Worm (Caenorhabditis elegans) whole organism, L4 larva: ENCODE results near the gene mltn-11.

ENCODE experiments used
- F26F4.8 ChIP-seq: fragments of 200-800 bp; sonication (Bioruptor generic); conservative IDR thresholded peaks from 2 replicates; pipeline ENCODE4 v1.3.6; 2022; ENCODE audit warnings: missing genetic modification characterization, missing compliant biosample characterization
- F49E8.2 ChIP-seq: sonication (generic microtip); optimal IDR thresholded peaks from 2 replicates; lab custom pipeline; 2016; ENCODE audit warnings: missing compliant biosample characterization, mild to moderate bottlenecking, missing genetic modification characterization, borderline replicate concordance
- R02D3.7 ChIP-seq: fragments of 150-350 bp; sonication (generic microtip); optimal IDR thresholded peaks from 3 replicates; lab custom pipeline; 2014; ENCODE audit warnings: missing biosample characterization, missing genetic modification characterization
- ceh-82 ChIP-seq: sonication (generic microtip); optimal IDR thresholded peaks from 2 replicates; lab custom pipeline; 2017; ENCODE audit warnings: missing biosample characterization, missing genetic modification characterization
- lsy-2 ChIP-seq, 2 experiments: fragments of 150-350 bp in 1 of 2; sonication (generic microtip) in 1 of 2; optimal IDR thresholded peaks; 2 replicates each; lab custom pipeline; 2014 to 2017; ENCODE audit warnings: missing biosample characterization in 2 of 2, missing genetic modification characterization in 2 of 2
- nhr-11 ChIP-seq: fragments of 150-350 bp; optimal IDR thresholded peaks from 2 replicates; lab custom pipeline; 2014; ENCODE audit warnings: missing biosample characterization, missing genetic modification characterization
- nhr-237 ChIP-seq: sonication (generic microtip); optimal IDR thresholded peaks from 2 replicates; lab custom pipeline; 2017; ENCODE audit warnings: missing biosample characterization, missing genetic modification characterization
- php-3 ChIP-seq: fragments of 200-800 bp; sonication (Bioruptor generic); IDR thresholded peaks from 2 replicates; pipeline ENCODE4 v1.3.6; 2022; ENCODE audit warnings: missing genetic modification reagents, missing genetic modification characterization, missing compliant biosample characterization
- sdz-12 ChIP-seq: fragments of 200-800 bp; sonication (Bioruptor generic); optimal IDR thresholded peaks from 2 replicates; lab custom pipeline; 2018; ENCODE audit warnings: mild to moderate bottlenecking, missing genetic modification characterization, missing compliant biosample characterization
- snpc-4 ChIP-seq: fragments of 150-350 bp; optimal IDR thresholded peaks from 2 replicates; lab custom pipeline; 2014; ENCODE audit warnings: missing biosample characterization, missing genetic modification characterization
- unc-39 ChIP-seq: sonication (generic microtip); optimal IDR thresholded peaks from 2 replicates; lab custom pipeline; 2017; ENCODE audit warnings: missing biosample characterization, missing genetic modification characterization

ce11 chrV:16628991-16629390 lies 7.0 kb upstream of the mltn-11 start, which contains the start of gene W06G6.2:
- no peak for TF ChIP-seq lsy-2 (tag; optimal IDR thresholded peaks at IDR 0.05; lab: Kevin White, UChicago)
- no peak for TF ChIP-seq php-3 (GFP tag; lab: Robert Waterston, UW)
- no peak for TF ChIP-seq unc-39
- TF ChIP-seq F26F4.8 (GFP tag; lab: Robert Waterston, UW), result no peak
- TF ChIP-seq snpc-4, result no peak
- no peak for TF ChIP-seq ceh-82 (tag; lab: Kevin White, UChicago)
- TF ChIP-seq F49E8.2, result no peak
- no peak for TF ChIP-seq nhr-237
- no peak for TF ChIP-seq sdz-12 (GFP tag; lab: Kevin White, UChicago)
- no peak for TF ChIP-seq nhr-11 (tag; lab: Kevin White, UChicago)
- no peak for TF ChIP-seq R02D3.7 (tag; lab: Kevin White, UChicago)
